Worm (Caenorhabditis elegans) whole organism, young adult: Measurements from ENCODE around the gene T26C5.2.
A peak's percentile ranks its signal among the peaks of the same experiment; 100 is the strongest.

Experiments
- B0035.1 ChIP-seq: sonication (generic microtip); optimal IDR thresholded peaks from 2 replicates; lab custom pipeline; 2016; ENCODE audit warnings: missing genetic modification characterization, mild to moderate bottlenecking, missing compliant biosample characterization, missing genotype, missing genetic modification reagents
- C06A6.2 ChIP-seq: fragments of 200-800 bp; sonication (Bioruptor generic); conservative IDR thresholded peaks from 2 replicates; pipeline ENCODE4 v1.3.6; 2022; ENCODE audit warnings: missing genetic modification characterization, missing compliant biosample characterization
- F10E7.11 ChIP-seq: sonication (generic microtip); optimal IDR thresholded peaks from 2 replicates; lab custom pipeline; 2017; ENCODE audit warnings: mild to moderate bottlenecking, missing genetic modification characterization, moderate library complexity, missing compliant biosample characterization
- F33H1.4 ChIP-seq: fragments of 200-800 bp; sonication (Bioruptor generic); IDR thresholded peaks from 2 replicates; pipeline ENCODE4 v1.3.6; 2022; ENCODE audit warnings: missing genetic modification reagents, missing genetic modification characterization, missing compliant biosample characterization
- F57A8.1 ChIP-seq: fragments of 200-800 bp; sonication (Bioruptor generic); optimal IDR thresholded peaks from 2 replicates; lab custom pipeline; 2018; ENCODE audit warnings: mild to moderate bottlenecking, missing genetic modification characterization, moderate library complexity, missing compliant biosample characterization
- T07F8.4 ChIP-seq: sonication (generic microtip); optimal IDR thresholded peaks from 2 replicates; lab custom pipeline; 2016; ENCODE audit warnings: mild to moderate bottlenecking, missing genetic modification characterization, moderate library complexity, missing compliant biosample characterization
- T26A5.8 ChIP-seq: sonication (generic microtip); optimal IDR thresholded peaks from 2 replicates; lab custom pipeline; 2016; ENCODE audit warnings: missing genetic modification characterization, missing compliant biosample characterization
- Y53F4B.3 ChIP-seq: fragments of 200-800 bp; sonication (Bioruptor generic); IDR thresholded peaks from 2 replicates; pipeline ENCODE4 v1.3.6; 2022; ENCODE audit warnings: missing genetic modification reagents, missing genetic modification characterization, missing compliant biosample characterization
- Y56A3A.18 ChIP-seq: fragments of 200-800 bp; sonication (Bioruptor generic); IDR thresholded peaks from 2 replicates; pipeline ENCODE4 v1.3.6; 2022; ENCODE audit warnings: missing genetic modification reagents, missing genetic modification characterization, missing compliant biosample characterization
- Y67H2A.10 ChIP-seq: fragments of 200-800 bp; sonication (Bioruptor generic); conservative IDR thresholded peaks from 2 replicates; pipeline ENCODE4 v1.3.6; 2022; ENCODE audit warnings: missing genetic modification reagents, missing genetic modification characterization, missing compliant biosample characterization
- aptf-3 ChIP-seq: fragments of 200-800 bp; sonication (Bioruptor generic); IDR thresholded peaks from 2 replicates; pipeline ENCODE4 v1.3.6; 2022; ENCODE audit warnings: missing genetic modification characterization, missing compliant biosample characterization
- cebp-2 ChIP-seq: fragments of 200-800 bp; sonication (Bioruptor generic); IDR thresholded peaks from 2 replicates; pipeline ENCODE4 v1.3.6; 2022; ENCODE audit warnings: missing genetic modification characterization, missing compliant biosample characterization
- ceh-100 ChIP-seq: fragments of 200-800 bp; sonication (Bioruptor generic); IDR thresholded peaks from 2 replicates; pipeline ENCODE4 v1.3.6; 2022; ENCODE audit warnings: missing genetic modification reagents, missing genetic modification characterization, missing compliant biosample characterization
- ceh-58 ChIP-seq: fragments of 200-800 bp; sonication (Bioruptor generic); IDR thresholded peaks from 2 replicates; pipeline ENCODE4 v1.3.6; 2022; ENCODE audit warnings: missing genetic modification characterization, missing compliant biosample characterization
- dpff-1 ChIP-seq: sonication (generic microtip); optimal IDR thresholded peaks from 2 replicates; lab custom pipeline; 2017; ENCODE audit warnings: mild to moderate bottlenecking, missing genetic modification characterization, missing compliant biosample characterization
- egl-44 ChIP-seq: fragments of 200-800 bp; sonication (Bioruptor generic); IDR thresholded peaks from 2 replicates; pipeline ENCODE4 v1.3.6; 2022; ENCODE audit warnings: missing genetic modification reagents, missing genetic modification characterization, missing compliant biosample characterization
- fkh-3 ChIP-seq: sonication (generic microtip); optimal IDR thresholded peaks from 2 replicates; lab custom pipeline; 2016; ENCODE audit warnings: mild to moderate bottlenecking, missing genetic modification characterization, missing compliant biosample characterization
- hlh-26 ChIP-seq: fragments of 200-800 bp; sonication (Bioruptor generic); conservative IDR thresholded peaks from 2 replicates; pipeline ENCODE4 v1.3.6; 2022; ENCODE audit warnings: missing genetic modification reagents, missing genetic modification characterization, missing compliant biosample characterization
- let-526 ChIP-seq: fragments of 200-800 bp; sonication (Bioruptor generic); IDR thresholded peaks from 2 replicates; pipeline ENCODE4 v1.3.6; 2022; ENCODE audit warnings: missing genetic modification reagents, missing genetic modification characterization, missing compliant biosample characterization
- lin-26 ChIP-seq: fragments of 200-800 bp; sonication (Bioruptor generic); IDR thresholded peaks from 2 replicates; pipeline ENCODE4 v1.3.6; 2022; ENCODE audit warnings: missing genetic modification reagents, missing genetic modification characterization, missing compliant biosample characterization
- lin-40 ChIP-seq: sonication (generic microtip); optimal IDR thresholded peaks from 2 replicates; lab custom pipeline; 2016; ENCODE audit warnings: missing genetic modification characterization, mild to moderate bottlenecking, missing compliant biosample characterization, missing genotype, missing genetic modification reagents
- lsy-27 ChIP-seq: sonication (generic microtip); optimal IDR thresholded peaks from 2 replicates; lab custom pipeline; 2017; ENCODE audit warnings: missing genetic modification characterization, mild to moderate bottlenecking, missing compliant biosample characterization, antibody characterized with exemption, missing genotype, borderline replicate concordance; ENCODE audit not compliant: insufficient read depth
- mcd-1 ChIP-seq: fragments of 200-800 bp; sonication (Bioruptor generic); IDR thresholded peaks from 2 replicates; pipeline ENCODE4 v1.3.6; 2022; ENCODE audit warnings: missing genetic modification reagents, missing genetic modification characterization, missing compliant biosample characterization
- mel-28 ChIP-seq: sonication (generic microtip); optimal IDR thresholded peaks from 2 replicates; lab custom pipeline; 2016; ENCODE audit warnings: borderline replicate concordance, mild to moderate bottlenecking, missing genetic modification characterization, missing compliant biosample characterization
- mxl-1 ChIP-seq: sonication (generic microtip); optimal IDR thresholded peaks from 2 replicates; lab custom pipeline; 2016; ENCODE audit warnings: missing genetic modification characterization, missing compliant biosample characterization
- nfya-1 ChIP-seq: sonication (generic microtip); optimal IDR thresholded peaks from 2 replicates; lab custom pipeline; 2017; ENCODE audit warnings: antibody characterized with exemption, missing compliant biosample characterization, missing genetic modification characterization, borderline replicate concordance; ENCODE audit not compliant: insufficient read depth
- nfya-2 ChIP-seq: fragments of 200-800 bp; sonication (Bioruptor generic); IDR thresholded peaks from 2 replicates; pipeline ENCODE4 v1.3.6; 2022; ENCODE audit warnings: missing genetic modification reagents, missing genetic modification characterization, missing compliant biosample characterization
- nhr-120 ChIP-seq: fragments of 200-800 bp; sonication (Bioruptor generic); IDR thresholded peaks from 2 replicates; pipeline ENCODE4 v1.3.6; 2022; ENCODE audit warnings: missing genetic modification characterization, missing compliant biosample characterization
- nhr-27 ChIP-seq: fragments of 200-800 bp; sonication (Bioruptor generic); optimal IDR thresholded peaks from 2 replicates; lab custom pipeline; 2018; ENCODE audit warnings: mild to moderate bottlenecking, missing genetic modification characterization, moderate library complexity, missing compliant biosample characterization
- nhr-90 ChIP-seq: sonication (generic microtip); optimal IDR thresholded peaks from 2 replicates; lab custom pipeline; 2016; ENCODE audit warnings: missing genotype, mild to moderate bottlenecking, missing genetic modification characterization, missing compliant biosample characterization
- pbrm-1 ChIP-seq: fragments of 200-800 bp; sonication (Bioruptor generic); IDR thresholded peaks from 2 replicates; pipeline ENCODE4 v1.3.6; 2022; ENCODE audit warnings: missing genetic modification reagents, missing genetic modification characterization, missing compliant biosample characterization
- pha-4 ChIP-seq: fragments of 150-350 bp; sonication (generic microtip); optimal IDR thresholded peaks from 2 replicates; lab custom pipeline; 2014; ENCODE audit warnings: missing biosample characterization, missing genetic modification reagents, missing genetic modification characterization
- rec-8 ChIP-seq, 2 experiments: sonication (generic microtip); optimal IDR thresholded peaks; 2 replicates each; lab custom pipeline; 2016; ENCODE audit warnings: mild to moderate bottlenecking in 2 of 2, missing genetic modification characterization in 2 of 2, missing genetic modification reagents in 2 of 2, missing genotype in 2 of 2, missing biosample characterization in 1 of 2, missing compliant biosample characterization in 1 of 2, moderate library complexity in 1 of 2
- sea-2 ChIP-seq: fragments of 200-800 bp; sonication (Bioruptor generic); IDR thresholded peaks from 2 replicates; pipeline ENCODE4 v1.3.6; 2022; ENCODE audit warnings: missing genetic modification characterization, missing compliant biosample characterization
- snpc-1.1 ChIP-seq: sonication (generic microtip); optimal IDR thresholded peaks from 2 replicates; lab custom pipeline; 2017; ENCODE audit warnings: missing genetic modification characterization, mild to moderate bottlenecking, missing compliant biosample characterization, antibody characterized with exemption, moderate library complexity, missing genotype, missing genetic modification reagents; ENCODE audit not compliant: insufficient read depth
- snpc-3.4 ChIP-seq: sonication (generic microtip); optimal IDR thresholded peaks from 2 replicates; lab custom pipeline; 2017; ENCODE audit warnings: missing genetic modification characterization, mild to moderate bottlenecking, missing compliant biosample characterization, antibody characterized with exemption, moderate library complexity, missing genotype, missing genetic modification reagents
- snpc-4 ChIP-seq, 5 experiments: fragments of 150-350 bp in 1 of 5; sonication (generic microtip) in 4 of 5; optimal IDR thresholded peaks; 2 replicates each; lab custom pipeline; 2014 to 2018; ENCODE audit warnings: missing genetic modification characterization in 5 of 5, missing biosample characterization in 3 of 5, antibody characterized with exemption in 2 of 5, mild to moderate bottlenecking in 2 of 5, missing compliant biosample characterization in 2 of 5, missing genotype in 2 of 5, moderate library complexity in 2 of 5, missing genetic modification reagents in 1 of 5
- somi-1 ChIP-seq: fragments of 200-800 bp; sonication (Bioruptor generic); optimal IDR thresholded peaks from 2 replicates; lab custom pipeline; 2018; ENCODE audit warnings: mild to moderate bottlenecking, missing genetic modification characterization, missing compliant biosample characterization
- tbp1 ChIP-seq: fragments of 200-800 bp; sonication (Bioruptor generic); optimal IDR thresholded peaks from 2 replicates; lab custom pipeline; 2018; ENCODE audit warnings: mild to moderate bottlenecking, missing genetic modification characterization, missing compliant biosample characterization
- tlf-1 ChIP-seq: fragments of 200-800 bp; sonication (Bioruptor generic); optimal IDR thresholded peaks from 2 replicates; lab custom pipeline; 2018; ENCODE audit warnings: mild to moderate bottlenecking, missing genetic modification characterization, missing compliant biosample characterization
- zfh-2 ChIP-seq: fragments of 200-800 bp; sonication (Bioruptor generic); conservative IDR thresholded peaks from 2 replicates; pipeline ENCODE4 v1.3.6; 2022; ENCODE audit warnings: missing genetic modification reagents, missing genetic modification characterization, missing compliant biosample characterization
- ztf-18 ChIP-seq: sonication (generic microtip); optimal IDR thresholded peaks from 2 replicates; lab custom pipeline; 2016; ENCODE audit warnings: missing genotype, mild to moderate bottlenecking, missing genetic modification characterization, missing compliant biosample characterization
- ztf-26 ChIP-seq: sonication (generic microtip); optimal IDR thresholded peaks from 2 replicates; lab custom pipeline; 2017; ENCODE audit warnings: missing genetic modification characterization, missing compliant biosample characterization

Gene T26C5.2

DNA sequence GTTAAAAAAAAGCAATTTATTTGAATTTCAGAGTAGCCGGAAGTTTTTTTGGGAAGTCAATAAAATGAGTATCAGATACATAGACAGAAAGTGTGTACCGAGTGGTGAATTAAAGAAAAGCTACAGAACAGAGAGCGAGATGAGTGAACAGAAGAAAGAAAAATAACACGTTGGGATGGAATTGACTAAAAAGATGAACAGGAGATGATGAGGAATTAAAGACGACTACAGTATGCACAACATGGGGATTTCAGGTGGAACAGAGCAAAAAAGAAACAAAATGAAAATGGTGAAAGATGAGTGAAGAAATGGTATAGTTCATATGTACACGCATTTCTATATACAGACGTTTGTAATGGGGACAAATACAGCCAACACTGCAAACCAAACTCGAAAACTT is 38.3 kb downstream of the T26C5.2 start:
- TF ChIP-seq zfh-2 (no peak), snpc-4 (GFP tag; optimal IDR thresholded peaks at IDR 0.05; lab: Kevin White, UChicago) (no peak), snpc-4 (tag; optimal IDR thresholded peaks at IDR 0.05; lab: Kevin White, UChicago) (no peak), ceh-58 (GFP tag; lab: Robert Waterston, UW) (no peak), aptf-3 (GFP tag; lab: Robert Waterston, UW) (no peak), pha-4 (tag; lab: Kevin White, UChicago) (no peak), rec-8 (tag; optimal IDR thresholded peaks at IDR 0.05; lab: Kevin White, UChicago) (no peak), dpff-1 (tag; lab: Kevin White, UChicago) (no peak), somi-1 (GFP tag; lab: Kevin White, UChicago) (no peak), C06A6.2 (GFP tag; lab: Robert Waterston, UW) (no peak), F33H1.4 (GFP tag; lab: Robert Waterston, UW) (no peak), mxl-1 (tag; lab: Kevin White, UChicago) (no peak), hlh-26 (GFP tag; lab: Robert Waterston, UW) (no peak), nfya-1 (no peak), ztf-18 (tag; lab: Kevin White, UChicago) (no peak), lin-26 (GFP tag; lab: Robert Waterston, UW) (no peak), Y53F4B.3 (GFP tag; lab: Robert Waterston, UW) (no peak), mel-28 (tag; lab: Kevin White, UChicago) (no peak), ceh-100 (GFP tag; lab: Robert Waterston, UW) (no peak)

DNA sequence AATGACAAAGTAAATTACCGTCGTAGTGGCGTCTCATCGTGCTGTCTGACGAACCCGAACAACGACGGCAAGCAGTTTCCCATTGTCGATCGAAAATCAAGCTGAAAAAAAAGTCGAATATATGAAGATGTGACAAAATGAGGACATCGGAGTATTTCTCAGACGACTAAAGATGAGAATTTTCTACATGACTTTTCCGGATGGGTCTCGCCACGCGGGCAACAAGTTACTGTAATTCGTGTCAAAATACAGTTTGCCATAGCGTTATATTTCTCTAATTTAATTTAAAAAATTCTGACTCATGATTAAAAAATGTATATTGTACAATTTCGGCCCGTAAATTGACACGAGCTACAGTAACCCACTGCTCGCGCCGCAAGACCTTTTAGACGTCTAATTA is 39.9 kb downstream of the T26C5.2 start, which contains the start of gene C01G6.4:
Gene C01G6.4 (minus strand): TSS at position 101 of the 400 bp plus-strand sequence.
- TF ChIP-seq zfh-2, result no peak
- no peak for TF ChIP-seq fkh-3 (tag; lab: Kevin White, UChicago)
- TF ChIP-seq sea-2 (GFP tag; lab: Robert Waterston, UW), result no peak
- no peak for TF ChIP-seq dpff-1 (tag; lab: Kevin White, UChicago)

DNA sequence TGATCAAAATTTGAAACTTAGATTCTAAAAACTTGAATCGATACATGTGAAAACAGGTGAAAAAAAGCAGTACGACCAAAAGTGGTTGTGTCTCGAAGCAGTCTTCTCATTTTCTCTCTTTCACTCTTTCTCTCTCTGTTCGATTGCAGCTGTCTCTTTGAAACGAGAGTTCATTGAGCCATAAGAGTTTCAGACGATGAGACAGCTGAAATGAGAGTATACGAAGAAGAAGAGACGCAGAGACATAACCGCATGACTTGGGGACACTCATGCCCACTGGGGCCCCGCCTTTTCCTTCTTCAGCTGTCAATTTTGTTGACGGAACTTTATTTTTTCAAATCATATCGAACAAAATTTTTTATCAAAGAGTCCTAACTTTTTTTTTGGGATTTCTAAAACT is 41.0 kb downstream of the T26C5.2 start:
- TF ChIP-seq T26A5.8 (tag; lab: Kevin White, UChicago) (no peak), nhr-90 (tag; lab: Kevin White, UChicago) (peak; percentile 1), Y56A3A.18 (GFP tag; lab: Robert Waterston, UW) (no peak), lsy-27 (tag; lab: Kevin White, UChicago) (no peak), ceh-100 (GFP tag; lab: Robert Waterston, UW) (no peak), snpc-3.4 (tag; lab: Kevin White, UChicago) (no peak), ztf-18 (tag; lab: Kevin White, UChicago) (peak; percentile 16), F10E7.11 (tag; lab: Kevin White, UChicago) (no peak), egl-44 (GFP tag; lab: Robert Waterston, UW) (no peak; the same call in 1 of the 2 replicates), Y67H2A.10 (no peak), C06A6.2 (GFP tag; lab: Robert Waterston, UW) (0 out of 2 replicates have a peak, but pooled peaks have one; percentile 47), sea-2 (GFP tag; lab: Robert Waterston, UW) (no peak), mxl-1 (tag; lab: Kevin White, UChicago) (no peak), let-526 (GFP tag; lab: Robert Waterston, UW) (peak; percentile 62; the same call in 1 of the 2 replicates), somi-1 (GFP tag; lab: Kevin White, UChicago) (peak; percentile 75), T07F8.4 (tag; lab: Kevin White, UChicago) (no peak), pbrm-1 (GFP tag; lab: Robert Waterston, UW) (peak; percentile 81), tlf-1 (GFP tag; lab: Kevin White, UChicago) (peak; percentile 40), cebp-2 (no peak), B0035.1 (tag; lab: Kevin White, UChicago) (no peak), ztf-26 (tag; lab: Kevin White, UChicago) (peak; percentile 79), nfya-2 (no peak), tbp1 (GFP tag; lab: Kevin White, UChicago) (peak; percentile 48), nhr-27 (tag; lab: Kevin White, UChicago) (no peak), snpc-1.1 (no peak), lin-40 (peak; percentile 88), F57A8.1 (no peak), mcd-1 (GFP tag; lab: Robert Waterston, UW) (peak; percentile 59), nhr-120 (no peak), lin-26 (GFP tag; lab: Robert Waterston, UW) (peak; percentile 71)
